Worm (Caenorhabditis elegans) whole organism, late embryonic: ENCODE measurements around the gene wago-5.

ENCODE experiments used
- C08G9.2 ChIP-seq: sonication (generic microtip); optimal IDR thresholded peaks from 2 replicates; lab custom pipeline; 2016; ENCODE audit warnings: mild to moderate bottlenecking, missing genetic modification characterization, moderate library complexity, missing compliant biosample characterization
- F13H6.1 ChIP-seq: sonication (generic microtip); optimal IDR thresholded peaks from 2 replicates; lab custom pipeline; 2016; ENCODE audit warnings: missing genetic modification characterization, missing compliant biosample characterization
- K02D7.2 ChIP-seq: sonication (generic microtip); optimal IDR thresholded peaks from 2 replicates; lab custom pipeline; 2017; ENCODE audit warnings: mild to moderate bottlenecking, missing genetic modification characterization, missing compliant biosample characterization
- ama-1 ChIP-seq: fragments of 150-350 bp; optimal IDR thresholded peaks from 2 replicates; lab custom pipeline; 2014
- ceh-18 ChIP-seq: sonication (generic microtip); optimal IDR thresholded peaks from 2 replicates; lab custom pipeline; 2016; ENCODE audit warnings: missing genetic modification characterization, missing compliant biosample characterization
- ceh-2 ChIP-seq: sonication (generic microtip); optimal IDR thresholded peaks from 2 replicates; lab custom pipeline; 2016; ENCODE audit warnings: missing genotype, missing genetic modification characterization, missing compliant biosample characterization
- ceh-24 ChIP-seq: sonication (generic microtip); optimal IDR thresholded peaks from 2 replicates; lab custom pipeline; 2016; ENCODE audit warnings: mild to moderate bottlenecking, missing genetic modification characterization, missing compliant biosample characterization
- ceh-31 ChIP-seq: sonication (generic microtip); optimal IDR thresholded peaks from 2 replicates; lab custom pipeline; 2016; ENCODE audit warnings: missing genetic modification characterization, missing compliant biosample characterization
- ceh-34 ChIP-seq: sonication (generic microtip); optimal IDR thresholded peaks from 2 replicates; lab custom pipeline; 2016; ENCODE audit warnings: mild to moderate bottlenecking, missing genetic modification characterization, missing compliant biosample characterization
- ceh-45 ChIP-seq: fragments of 200-800 bp; sonication (Bioruptor generic); IDR thresholded peaks from 2 replicates; pipeline ENCODE4 v1.3.6; 2022; ENCODE audit warnings: missing genetic modification reagents, missing genetic modification characterization, missing compliant biosample characterization
- elt-4 ChIP-seq: sonication (generic microtip); optimal IDR thresholded peaks from 2 replicates; lab custom pipeline; 2016; ENCODE audit warnings: missing genetic modification characterization, missing compliant biosample characterization
- ets-4 ChIP-seq: sonication (generic microtip); optimal IDR thresholded peaks from 2 replicates; lab custom pipeline; 2016; ENCODE audit warnings: missing genetic modification characterization, missing compliant biosample characterization
- eyg-1 ChIP-seq: sonication (generic microtip); optimal IDR thresholded peaks from 2 replicates; lab custom pipeline; 2016; ENCODE audit warnings: missing genotype, missing genetic modification characterization, missing compliant biosample characterization
- fax-1 ChIP-seq: sonication (generic microtip); optimal IDR thresholded peaks from 2 replicates; lab custom pipeline; 2016; ENCODE audit warnings: missing genotype, missing genetic modification characterization, missing compliant biosample characterization
- fkh-10 ChIP-seq: fragments of 150-350 bp; optimal IDR thresholded peaks from 2 replicates; lab custom pipeline; 2014; ENCODE audit warnings: missing biosample characterization, missing genetic modification reagents, missing genetic modification characterization
- hlh-13 ChIP-seq: fragments of 200-800 bp; sonication (Bioruptor generic); optimal IDR thresholded peaks from 2 replicates; lab custom pipeline; 2018; ENCODE audit warnings: mild to moderate bottlenecking, missing genetic modification characterization, missing compliant biosample characterization
- hlh-15 ChIP-seq: sonication (generic microtip); optimal IDR thresholded peaks from 2 replicates; lab custom pipeline; 2016; ENCODE audit warnings: missing genetic modification characterization, missing compliant biosample characterization
- hlh-30 ChIP-seq: sonication (generic microtip); optimal IDR thresholded peaks from 2 replicates; lab custom pipeline; 2017; ENCODE audit warnings: antibody characterized with exemption, missing genetic modification characterization, missing compliant biosample characterization; ENCODE audit not compliant: insufficient read depth
- hlh-8 ChIP-seq: sonication (generic microtip); optimal IDR thresholded peaks from 2 replicates; lab custom pipeline; 2016; ENCODE audit warnings: missing genotype, missing genetic modification characterization, missing compliant biosample characterization
- lim-6 ChIP-seq: sonication (generic microtip); optimal IDR thresholded peaks from 2 replicates; lab custom pipeline; 2016; ENCODE audit warnings: missing genetic modification characterization, missing compliant biosample characterization
- nfya-1 ChIP-seq: sonication (generic microtip); optimal IDR thresholded peaks from 2 replicates; lab custom pipeline; 2017; ENCODE audit warnings: missing genetic modification characterization, mild to moderate bottlenecking, missing compliant biosample characterization, antibody characterized with exemption, moderate library complexity
- rnt-1 ChIP-seq: sonication (generic microtip); optimal IDR thresholded peaks from 2 replicates; lab custom pipeline; 2016; ENCODE audit warnings: missing genetic modification characterization, missing compliant biosample characterization
- sdc-2 ChIP-seq: sonication (generic microtip); optimal IDR thresholded peaks from 2 replicates; lab custom pipeline; 2016; ENCODE audit warnings: missing genotype, missing genetic modification characterization, missing compliant biosample characterization
- sox-2 ChIP-seq: fragments of 200-800 bp; sonication (Bioruptor generic); IDR thresholded peaks from 2 replicates; pipeline ENCODE4 v1.3.6; 2022; ENCODE audit warnings: missing genetic modification reagents, missing genetic modification characterization, missing compliant biosample characterization
- syd-9 ChIP-seq: sonication (generic microtip); optimal IDR thresholded peaks from 2 replicates; lab custom pipeline; 2016; ENCODE audit warnings: mild to moderate bottlenecking, missing genetic modification characterization, moderate library complexity, missing compliant biosample characterization
- tbx-2 ChIP-seq: sonication (generic microtip); optimal IDR thresholded peaks from 2 replicates; lab custom pipeline; 2016; ENCODE audit warnings: missing genetic modification characterization, missing compliant biosample characterization
- ttx-3 ChIP-seq: sonication (generic microtip); optimal IDR thresholded peaks from 2 replicates; lab custom pipeline; 2016; ENCODE audit warnings: missing genetic modification reagents, missing genetic modification characterization, missing compliant biosample characterization
- unc-3 ChIP-seq, 2 experiments: fragments of 200-800 bp in 1 of 2; sonication (Bioruptor generic) in 1 of 2; sonication (generic microtip) in 1 of 2; conservative IDR thresholded peaks in 1 of 2; optimal IDR thresholded peaks in 1 of 2; 2 replicates each; pipeline versions ENCODE4 v1.3.6 to Lab custom; 2016 to 2022; ENCODE audit warnings: missing compliant biosample characterization in 2 of 2, missing genetic modification characterization in 2 of 2, missing genetic modification reagents in 1 of 2
- unc-42 ChIP-seq: sonication (generic microtip); optimal IDR thresholded peaks from 2 replicates; lab custom pipeline; 2016; ENCODE audit warnings: missing genotype, missing genetic modification characterization, missing compliant biosample characterization
- unc-86 ChIP-seq: sonication (generic microtip); optimal IDR thresholded peaks from 2 replicates; lab custom pipeline; 2016; ENCODE audit warnings: missing genetic modification characterization, missing compliant biosample characterization
- zip-5 ChIP-seq: sonication (generic microtip); optimal IDR thresholded peaks from 2 replicates; lab custom pipeline; 2016; ENCODE audit warnings: missing genetic modification characterization, missing compliant biosample characterization

Gene wago-5

ce11 chrII:5844694-5845129 lies 29.4 kb upstream of the wago-5 start (continued):
- TF ChIP-seq nfya-1 (tag; lab: Kevin White, UChicago), result peak; percentile 92
- TF ChIP-seq elt-4 (tag; lab: Kevin White, UChicago), result no peak
- peak; percentile 83 for TF ChIP-seq unc-86 (tag; lab: Kevin White, UChicago)
- TF ChIP-seq K02D7.2 (tag; lab: Kevin White, UChicago), result peak; percentile 69
- peak; percentile 85 for TF ChIP-seq syd-9 (tag; lab: Kevin White, UChicago)
- TF ChIP-seq fax-1 (tag; lab: Kevin White, UChicago), result peak; percentile 65
- peak; percentile 68 for TF ChIP-seq ceh-24 (tag; lab: Kevin White, UChicago)
- peak; percentile 32 for TF ChIP-seq zip-5
- TF ChIP-seq hlh-13 (GFP tag; lab: Kevin White, UChicago), result peak; percentile 17
- TF ChIP-seq hlh-8 (tag; lab: Kevin White, UChicago), result peak; percentile 76
- peak; percentile 99 for TF ChIP-seq ceh-18 (tag; lab: Kevin White, UChicago)
- TF ChIP-seq ceh-34 (tag; lab: Kevin White, UChicago), result peak; percentile 92
- peak; percentile 60 for TF ChIP-seq hlh-30 (tag; lab: Kevin White, UChicago)
- peak; percentile 32 for TF ChIP-seq sox-2
- TF ChIP-seq C08G9.2 (tag; lab: Kevin White, UChicago), result peak; percentile 82
- TF ChIP-seq unc-42 (tag; lab: Kevin White, UChicago), result peak; percentile 99
- TF ChIP-seq, all 69 proteins: peak for 64

- TF ChIP-seq zip-5 (no peak), ets-4 (no peak), lim-6 (tag; lab: Kevin White, UChicago) (no peak), unc-3 (GFP tag; conservative IDR thresholded peaks at IDR 0.05; lab: Robert Waterston, UW) (no peak), unc-3 (tag; optimal IDR thresholded peaks at IDR 0.05; lab: Kevin White, UChicago) (no peak), ceh-31 (no peak)
Observed at ce11 chrII:5841866-5842265, 26.6 kb upstream of the wago-5 start, which contains the start of gene nep-25. Gene nep-25, plus strand, starts transcription at chrII:5842240.

ce11 chrII:5841053-5841547 lies 25.8 kb upstream of the wago-5 start, which contains the start of gene lec-5:
Gene lec-5, minus strand, starts transcription at chrII:5841103.
- TF ChIP-seq ceh-31 (no peak), ceh-18 (tag; lab: Kevin White, UChicago) (peak; percentile 68), F13H6.1 (tag; lab: Kevin White, UChicago) (no peak), rnt-1 (tag; lab: Kevin White, UChicago) (peak; percentile 54)

ce11 chrII:5839227-5839626 lies 23.9 kb upstream of the wago-5 start, which contains the start of gene ZK1248.19:
Gene ZK1248.19, minus strand, starts transcription at chrII:5839414.
- no peak for TF ChIP-seq eyg-1 (tag; lab: Kevin White, UChicago)
- no peak for TF ChIP-seq ceh-18 (tag; lab: Kevin White, UChicago)
- TF ChIP-seq lim-6 (tag; lab: Kevin White, UChicago), result no peak
- TF ChIP-seq nfya-1 (tag; lab: Kevin White, UChicago), result peak; percentile 28

- TF ChIP-seq hlh-15 (tag; lab: Kevin White, UChicago) (no peak), ceh-45 (GFP tag; lab: Robert Waterston, UW) (no peak), sdc-2 (tag; lab: Kevin White, UChicago) (no peak), hlh-13 (GFP tag; lab: Kevin White, UChicago) (no peak), ama-1 (no peak), fkh-10 (GFP tag; lab: Kevin White, UChicago) (no peak), tbx-2 (no peak), ceh-2 (no peak), hlh-30 (tag; lab: Kevin White, UChicago) (no peak), ttx-3 (tag; lab: Kevin White, UChicago) (no peak), rnt-1 (tag; lab: Kevin White, UChicago) (no peak)
Observed at ce11 chrII:5838453-5838852, 23.2 kb upstream of the wago-5 start, which contains the start of gene ZK1248.15. Gene ZK1248.15, minus strand, starts transcription at chrII:5838553.
